Worm (Caenorhabditis elegans): ENCODE results near the gene C23G10.2.

DNA sequence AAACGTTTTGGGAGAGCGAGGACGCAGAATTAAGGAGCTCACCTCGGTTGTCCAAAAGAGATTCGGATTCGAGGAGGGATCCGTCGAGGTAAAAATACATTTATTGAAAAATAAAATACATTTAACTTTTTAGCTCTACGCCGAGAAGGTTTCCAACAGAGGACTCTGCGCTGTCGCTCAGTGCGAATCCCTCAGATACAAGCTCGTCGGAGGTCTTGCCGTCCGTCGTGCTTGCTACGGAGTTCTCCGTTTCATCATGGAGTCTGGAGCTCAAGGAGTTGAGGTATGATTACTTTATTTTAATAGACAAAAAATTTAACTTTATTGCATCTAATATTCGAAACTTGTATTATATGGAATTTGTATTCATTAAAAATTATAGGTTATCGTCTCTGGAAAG is 818 bp upstream of the C23G10.2 start:
- TF ChIP-seq mxl-1 (tag; optimal IDR thresholded peaks at IDR 0.05) (no peak), ama-1 (optimal IDR thresholded peaks at IDR 0.05) (no peak), ama-1 (GFP tag; optimal IDR thresholded peaks at IDR 0.05) (no peak)
